Fruit fly (Drosophila melanogaster): ENCODE data around the gene Wdr24.

Wdr24 gene

dm6 chr3R:29786016-29786996, 41.4 kb upstream of the Wdr24 start (continued):
- TF ChIP-seq E2f1 (GFP tag; IDR thresholded peaks at IDR 0.05) (0 out of 2 replicates have a peak, but pooled peaks have one; percentile 30), row (GFP tag; IDR thresholded peaks at IDR 0.05) (0 out of 3 replicates have a peak, but pooled peaks have one; percentile 31), zf30C (GFP tag; optimal IDR thresholded peaks at IDR 0.05) (no peak), caup (GFP tag; optimal IDR thresholded peaks at IDR 0.05; ENCODE audit: severe bottlenecking) (no peak), zen (tag; optimal IDR thresholded peaks at IDR 0.05) (no peak), CG14441 (GFP tag; IDR thresholded peaks at IDR 0.05) (peak; percentile 56), Atf3 (GFP tag; optimal IDR thresholded peaks at IDR 0.05) (no peak), trh (GFP tag; optimal IDR thresholded peaks at IDR 0.05) (no peak), Mad (GFP tag; optimal IDR thresholded peaks at IDR 0.05) (no peak), Drgx (GFP tag; IDR thresholded peaks at IDR 0.05) (peak; percentile 54), HLH3B (GFP tag; IDR thresholded peaks at IDR 0.05) (peak; percentile 26; the same call in 1 of the 2 replicates), CG17359 (tag; optimal IDR thresholded peaks at IDR 0.05) (peak; percentile 14), lbe (GFP tag; optimal IDR thresholded peaks at IDR 0.05) (peak; percentile 80), ci (GFP tag; IDR thresholded peaks at IDR 0.05) (peak; percentile 54; the same call in 2 of the 3 replicates), CG4424 (GFP tag; optimal IDR thresholded peaks at IDR 0.05) (no peak), CG16863 (GFP tag; optimal IDR thresholded peaks at IDR 0.05) (no peak), pum (GFP tag; optimal IDR thresholded peaks at IDR 0.05) (no peak), CG11504 (tag; optimal IDR thresholded peaks at IDR 0.05) (peak; percentile 43), CG8944 (GFP tag; optimal IDR thresholded peaks at IDR 0.05) (no peak), CG8765 (GFP tag; IDR thresholded peaks at IDR 0.05) (no peak), slbo (GFP tag; IDR thresholded peaks at IDR 0.05) (peak; percentile 34; the same call in 1 of the 2 replicates), HLH54F (GFP tag; optimal IDR thresholded peaks at IDR 0.05) (no peak), bab2 (GFP tag; optimal IDR thresholded peaks at IDR 0.05) (peak; percentile 18), Rx (GFP tag; IDR thresholded peaks at IDR 0.05) (peak; percentile 40; the same call in 1 of the 2 replicates), pan (optimal IDR thresholded peaks at IDR 0.05) (no peak), pan (GFP tag; optimal IDR thresholded peaks at IDR 0.05 in 1 of 2, IDR thresholded peaks at IDR 0.05 in 1 of 2) (peak in 1 of 2 experiments; percentile 57), ttk (GFP tag; IDR thresholded peaks at IDR 0.05) (0 out of 2 replicates have a peak, but pooled peaks have one; percentile 28), Max (GFP tag; optimal IDR thresholded peaks at IDR 0.05) (peak; percentile 6), kay (GFP tag; optimal IDR thresholded peaks at IDR 0.05) (peak; percentile 5), her (GFP tag; optimal IDR thresholded peaks at IDR 0.05) (no peak), CG14014 (GFP tag; IDR thresholded peaks at IDR 0.05) (0 out of 2 replicates have a peak, but pooled peaks have one; percentile 26), maf-S (GFP tag; optimal IDR thresholded peaks at IDR 0.05) (no peak), Chrac-16 (GFP tag; optimal IDR thresholded peaks at IDR 0.05) (no peak), sens (GFP tag) (peak; percentile 80), seq (GFP tag; IDR thresholded peaks at IDR 0.05) (peak; percentile 36; the same call in 1 of the 2 replicates), corto (GFP tag; optimal IDR thresholded peaks at IDR 0.05) (peak; percentile 46), mirr (GFP tag; optimal IDR thresholded peaks at IDR 0.05) (no peak), CG5245 (GFP tag; optimal IDR thresholded peaks at IDR 0.05) (no peak), CG17328 (GFP tag; IDR thresholded peaks at IDR 0.05) (peak; percentile 28; the same call in 1 of the 2 replicates), CG8290 (GFP tag; optimal IDR thresholded peaks at IDR 0.05) (no peak), CG8290 (tag; optimal IDR thresholded peaks at IDR 0.05) (no peak), CG3726 (GFP tag; IDR thresholded peaks at IDR 0.05) (0 out of 3 replicates have a peak, but pooled peaks have one; percentile 47), CG6689 (GFP tag; IDR thresholded peaks at IDR 0.05) (peak; percentile 14; the same call in 1 of the 2 replicates), ind (GFP tag; optimal IDR thresholded peaks at IDR 0.05) (peak; percentile 16), hkb (optimal IDR thresholded peaks at IDR 0.05) (no peak), hkb (GFP tag; IDR thresholded peaks at IDR 0.05) (peak; percentile 41; the same call in 1 of the 2 replicates), Ets65A (GFP tag) (peak; percentile 87), Sox100B (GFP tag; optimal IDR thresholded peaks at IDR 0.05) (no peak), tgo (GFP tag; IDR thresholded peaks at IDR 0.05) (0 out of 3 replicates have a peak, but pooled peaks have one; percentile 14), Fer3 (tag; optimal IDR thresholded peaks at IDR 0.05) (no peak)
